Fruit fly (Drosophila melanogaster) whole organism, adult: ENCODE data around the gene Dpck.

Experiments used
- CG11617 ChIP-seq: fragments of 200-800 bp; sonication (Bioruptor generic); optimal IDR thresholded peaks from 2 replicates; lab custom pipeline; 2017; ENCODE audit warnings: mild to moderate bottlenecking, missing biosample characterization, missing genetic modification reagents, missing genetic modification characterization
- CG12768 ChIP-seq: fragments of 200-800 bp; sonication (Bioruptor generic); optimal IDR thresholded peaks from 2 replicates; lab custom pipeline; 2017; ENCODE audit warnings: missing biosample characterization, missing genetic modification characterization, mild to moderate bottlenecking, moderate library complexity, missing genetic modification reagents
- CG14711 ChIP-seq: fragments of 200-800 bp; sonication (Bioruptor generic); optimal IDR thresholded peaks from 2 replicates; lab custom pipeline; 2018; ENCODE audit warnings: missing biosample characterization, mild to moderate bottlenecking, missing genetic modification characterization, moderate library complexity
- CG1620 ChIP-seq: fragments of 200-800 bp; sonication (Bioruptor generic); optimal IDR thresholded peaks from 2 replicates; lab custom pipeline; 2016; ENCODE audit warnings: missing biosample characterization, missing genetic modification characterization
- CG33017 ChIP-seq: fragments of 200-800 bp; sonication (Bioruptor generic); optimal IDR thresholded peaks from 2 replicates; lab custom pipeline; 2018; ENCODE audit warnings: missing biosample characterization, mild to moderate bottlenecking, missing genetic modification characterization, moderate library complexity
- CG5204 ChIP-seq: fragments of 200-800 bp; sonication (Bioruptor generic); optimal IDR thresholded peaks from 2 replicates; lab custom pipeline; 2016; ENCODE audit warnings: missing biosample characterization, missing genetic modification characterization
- CG7045 ChIP-seq: fragments of 200-800 bp; sonication (Bioruptor generic); optimal IDR thresholded peaks from 2 replicates; lab custom pipeline; 2017; ENCODE audit warnings: missing biosample characterization, mild to moderate bottlenecking, missing genetic modification characterization
- CG7101 ChIP-seq: fragments of 200-800 bp; sonication (Bioruptor generic); optimal IDR thresholded peaks from 2 replicates; lab custom pipeline; 2018; ENCODE audit warnings: missing biosample characterization, mild to moderate bottlenecking, missing genetic modification characterization, moderate library complexity
- Clk ChIP-seq: fragments of 200-800 bp; sonication (Bioruptor generic); optimal IDR thresholded peaks from 2 replicates; lab custom pipeline; 2017; ENCODE audit warnings: missing biosample characterization, missing genetic modification characterization
- Crg-1 ChIP-seq: fragments of 200-800 bp; sonication (Bioruptor generic); optimal IDR thresholded peaks from 2 replicates; lab custom pipeline; 2016; ENCODE audit warnings: missing biosample characterization, missing genetic modification characterization
- Hr96 ChIP-seq: fragments of 200-800 bp; sonication (Bioruptor generic); optimal IDR thresholded peaks from 2 replicates; lab custom pipeline; 2016; ENCODE audit warnings: missing biosample characterization, missing genetic modification characterization
- Mnt ChIP-seq: fragments of 200-800 bp; sonication (Bioruptor generic); optimal IDR thresholded peaks from 2 replicates; lab custom pipeline; 2016; ENCODE audit warnings: missing biosample characterization, mild to moderate bottlenecking, missing genetic modification characterization
- bab1 ChIP-seq: fragments of 200-800 bp; sonication (Bioruptor generic); optimal IDR thresholded peaks from 3 replicates; lab custom pipeline; 2019; ENCODE audit warnings: missing biosample characterization, mild to moderate bottlenecking, missing genetic modification characterization, moderate library complexity
- cic ChIP-seq: fragments of 200-800 bp; sonication (Bioruptor generic); optimal IDR thresholded peaks from 2 replicates; lab custom pipeline; 2017; ENCODE audit warnings: missing biosample characterization, mild to moderate bottlenecking, missing genetic modification characterization, moderate library complexity
- cnc ChIP-seq, 2 experiments: fragments of >200 bp; optimal IDR thresholded peaks; 2 replicates each; lab custom pipeline; 2017
- kay ChIP-seq: fragments of 200-800 bp; sonication (Bioruptor generic); peaks from one replicate; lab custom pipeline; 2016; ENCODE audit warnings: missing biosample characterization, missing genetic modification characterization, borderline replicate concordance
- ovo ChIP-seq: fragments of 200-800 bp; sonication (Bioruptor generic); optimal IDR thresholded peaks from 2 replicates; lab custom pipeline; 2016; ENCODE audit warnings: missing biosample characterization, missing genetic modification characterization
- pad ChIP-seq: fragments of 200-800 bp; sonication (Bioruptor generic); optimal IDR thresholded peaks from 3 replicates; lab custom pipeline; 2017; ENCODE audit warnings: missing biosample characterization, missing genetic modification characterization, mild to moderate bottlenecking, moderate library complexity, missing genetic modification reagents
- tj ChIP-seq: fragments of 200-800 bp; sonication (Bioruptor generic); optimal IDR thresholded peaks from 3 replicates; lab custom pipeline; 2017; ENCODE audit warnings: missing biosample characterization, mild to moderate bottlenecking, missing genetic modification characterization, moderate library complexity
- toe ChIP-seq: fragments of 200-800 bp; sonication (Bioruptor generic); optimal IDR thresholded peaks from 2 replicates; lab custom pipeline; 2016; ENCODE audit warnings: missing biosample characterization, missing genetic modification characterization

The Dpck gene

DNA sequence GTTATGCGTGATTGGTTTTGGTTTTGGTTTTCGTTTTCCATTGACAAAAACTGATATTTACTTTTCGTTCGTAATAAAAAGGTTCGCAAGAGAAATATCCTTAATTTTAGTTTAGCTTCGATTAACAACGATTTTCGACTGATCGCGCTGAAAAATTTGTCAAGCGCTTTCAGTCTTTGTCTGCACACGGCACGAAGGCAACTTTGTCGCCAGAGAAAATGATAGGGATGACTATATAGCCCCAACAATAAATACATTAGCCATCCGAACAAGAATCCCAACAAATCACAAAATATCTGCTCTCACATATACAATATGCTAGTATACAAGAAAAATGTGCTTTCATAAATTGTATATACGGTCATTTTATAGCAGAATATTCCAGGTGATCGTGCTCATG lies 35.6 kb downstream of the Dpck start, which contains the start of gene Mlp84B:
Gene Mlp84B (minus strand): TSS at position 143 of the 400 bp plus-strand sequence.
- TF ChIP-seq CG5204 (GFP tag; lab: Kevin White, UChicago): no peak
- no peak for TF ChIP-seq cnc (optimal IDR thresholded peaks at IDR 0.05; lab: Kevin White, UChicago)
- TF ChIP-seq CG1620 (GFP tag; lab: Kevin White, UChicago): no peak
- no peak for TF ChIP-seq CG14711
- TF ChIP-seq cic (GFP tag; lab: Kevin White, UChicago): no peak
- no peak for TF ChIP-seq Hr96 (GFP tag; lab: Kevin White, UChicago)
- no peak for TF ChIP-seq Crg-1 (GFP tag; lab: Kevin White, UChicago)
- TF ChIP-seq Clk: no peak
- TF ChIP-seq CG7101 (tag; lab: Kevin White, UChicago): no peak
- no peak for TF ChIP-seq CG12768
- no peak for TF ChIP-seq pad (GFP tag; lab: Kevin White, UChicago)
- no peak for TF ChIP-seq toe (GFP tag; lab: Kevin White, UChicago)

DNA sequence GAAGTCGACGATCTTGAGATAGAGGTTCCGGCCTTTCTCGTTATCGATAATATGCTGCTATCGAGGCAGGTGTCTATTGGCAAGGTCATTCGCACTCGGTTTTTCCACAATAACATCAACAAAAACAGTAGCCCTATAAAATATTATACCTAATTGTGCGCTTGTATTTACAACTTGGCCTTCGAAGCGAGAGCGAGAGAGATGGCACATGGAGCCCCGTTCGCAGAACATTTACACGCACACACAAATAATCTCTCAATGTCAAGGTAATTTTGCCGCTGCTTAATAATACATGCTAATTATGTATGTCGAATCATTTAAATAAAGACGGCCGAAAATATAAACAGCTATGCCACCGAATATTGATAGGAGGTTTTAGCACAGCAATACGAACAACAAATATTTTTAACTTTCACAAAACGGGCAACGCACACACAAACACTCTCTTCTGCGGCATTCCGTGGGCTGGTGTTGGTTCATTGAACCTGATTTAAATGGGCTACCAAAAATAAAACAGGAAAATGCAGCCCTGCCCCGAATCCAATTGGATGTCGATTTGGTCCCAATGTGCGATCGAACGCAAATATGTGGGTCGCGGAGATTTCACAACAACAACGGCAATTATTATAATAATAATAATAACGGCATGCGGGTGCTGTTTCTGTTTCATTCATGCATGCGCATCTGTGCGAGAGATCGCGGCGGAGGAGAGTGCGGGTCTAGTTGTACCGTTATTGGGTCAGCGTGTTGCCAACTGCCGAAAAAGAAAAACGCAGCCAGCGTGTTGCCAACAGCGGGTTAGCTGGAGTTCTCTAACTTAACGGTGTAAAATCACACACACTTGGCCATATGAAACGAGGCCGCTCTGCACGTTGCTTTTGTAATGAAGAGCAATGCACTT lies 40.4 kb downstream of the Dpck start:
- TF ChIP-seq CG1620 (GFP tag; lab: Kevin White, UChicago) (no peak), pad (GFP tag; lab: Kevin White, UChicago) (peak; percentile 99), cnc (optimal IDR thresholded peaks at IDR 0.05; lab: Kevin White, UChicago) (no peak), ovo (GFP tag; lab: Kevin White, UChicago) (peak; percentile 96), kay (GFP tag; lab: Kevin White, UChicago) (no peak), CG7045 (GFP tag; lab: Kevin White, UChicago) (no peak), Crg-1 (GFP tag; lab: Kevin White, UChicago) (no peak), CG33017 (tag; lab: Kevin White, UChicago) (no peak), tj (GFP tag; lab: Kevin White, UChicago) (peak; percentile 4), bab1 (GFP tag; lab: Kevin White, UChicago) (no peak)

DNA sequence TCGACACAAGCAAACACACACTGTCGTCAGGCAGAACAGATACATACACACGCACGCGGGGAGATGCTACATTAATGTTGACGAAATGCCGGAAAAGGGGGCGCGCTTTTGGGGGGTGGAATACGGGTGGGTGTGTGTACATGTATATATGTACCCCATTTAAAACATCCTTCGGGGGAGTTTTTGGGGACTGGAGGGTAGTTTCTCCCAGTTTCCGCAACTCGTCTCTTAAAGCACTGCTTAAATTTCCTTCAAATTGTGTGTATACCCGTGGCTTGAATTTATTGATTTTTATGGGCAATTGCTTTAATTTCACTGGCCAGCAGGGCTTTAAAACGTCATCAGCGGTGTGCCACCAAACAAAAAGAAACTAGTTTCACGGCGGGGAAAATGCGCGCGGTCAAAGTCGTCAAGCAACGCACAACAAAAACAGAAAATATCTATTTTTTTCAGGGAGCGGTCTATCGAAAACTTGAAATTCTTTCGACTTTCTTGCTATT lies 41.1 kb downstream of the Dpck start:
- no peak for TF ChIP-seq Mnt
- peak; percentile 37 for TF ChIP-seq pad (GFP tag; lab: Kevin White, UChicago)
- TF ChIP-seq ovo (GFP tag; lab: Kevin White, UChicago): no peak

DNA sequence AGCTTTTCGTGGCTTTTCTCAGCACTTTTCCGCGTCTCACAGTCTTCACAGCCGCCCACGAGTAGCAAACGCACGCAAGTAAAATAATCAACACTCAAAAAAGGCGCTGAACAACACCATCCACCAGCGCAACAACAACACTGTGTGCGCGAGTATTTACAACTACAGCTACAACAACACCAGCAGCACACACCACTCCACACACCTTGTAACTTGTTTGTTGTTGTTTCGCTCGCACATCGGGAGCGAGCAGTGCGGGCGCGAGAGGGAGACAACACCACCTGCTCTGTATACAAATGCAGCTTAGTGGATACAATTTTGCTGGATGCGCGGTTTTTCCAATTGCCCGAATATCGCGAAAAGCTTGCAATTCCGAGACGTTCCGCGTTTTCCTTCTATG lies 41.7 kb downstream of the Dpck start:
- TF ChIP-seq CG7101 (tag; lab: Kevin White, UChicago): no peak
- TF ChIP-seq pad (GFP tag; lab: Kevin White, UChicago): no peak
- TF ChIP-seq Mnt: peak; percentile 72
- peak; percentile 87 for TF ChIP-seq cic (GFP tag; lab: Kevin White, UChicago)
- peak; percentile 88 for TF ChIP-seq tj (GFP tag; lab: Kevin White, UChicago)
- no peak for TF ChIP-seq cnc (optimal IDR thresholded peaks at IDR 0.05; lab: Kevin White, UChicago)

DNA sequence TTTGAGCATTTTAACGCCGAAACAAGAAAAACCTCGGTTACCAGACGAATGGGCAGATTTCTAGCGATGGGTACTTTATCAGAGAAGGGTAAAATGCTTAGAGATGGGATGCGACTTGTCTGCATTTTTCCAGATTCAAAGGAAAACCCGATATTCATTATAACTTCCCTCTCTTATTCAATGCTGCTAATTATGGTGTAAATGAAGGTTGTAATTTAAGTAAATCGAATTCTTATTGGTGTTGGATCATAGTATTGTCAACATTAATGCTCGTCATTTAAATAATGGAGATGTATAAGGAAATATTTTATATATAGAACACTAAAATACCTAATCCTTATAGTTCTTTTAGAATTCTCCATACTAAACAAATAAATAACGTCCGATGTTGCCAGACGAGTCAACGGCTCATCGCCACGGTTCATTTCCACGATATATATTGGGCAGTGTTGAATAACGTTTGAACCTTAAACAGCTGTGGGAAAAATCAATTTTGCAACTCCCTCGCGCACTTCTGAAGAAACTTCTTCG lies 42.2 kb downstream of the Dpck start, which contains the start of the genes Alh and CG10098:
Gene Alh (minus strand): TSS at position 77 of the 531 bp plus-strand sequence.
Gene CG10098 (plus strand): TSS at position 440 of the 531 bp plus-strand sequence.
- TF ChIP-seq CG12768 (peak; percentile 80), pad (GFP tag; lab: Kevin White, UChicago) (peak; percentile 71), Hr96 (GFP tag; lab: Kevin White, UChicago) (peak; percentile 89), ovo (GFP tag; lab: Kevin White, UChicago) (peak; percentile 88), CG7101 (tag; lab: Kevin White, UChicago) (peak; percentile 82), CG1620 (GFP tag; lab: Kevin White, UChicago) (peak; percentile 94), CG7045 (GFP tag; lab: Kevin White, UChicago) (peak; percentile 81), CG14711 (peak; percentile 53), Mnt (peak; percentile 68), Clk (peak; percentile 86), bab1 (GFP tag; lab: Kevin White, UChicago) (peak; percentile 22), tj (GFP tag; lab: Kevin White, UChicago) (peak; percentile 69), CG11617 (GFP tag; lab: Kevin White, UChicago) (peak; percentile 90), cic (GFP tag; lab: Kevin White, UChicago) (no peak), CG33017 (tag; lab: Kevin White, UChicago) (peak; percentile 36), Crg-1 (GFP tag; lab: Kevin White, UChicago) (peak; percentile 83), cnc (optimal IDR thresholded peaks at IDR 0.05; lab: Kevin White, UChicago) (no peak), toe (GFP tag; lab: Kevin White, UChicago) (peak; percentile 97), CG5204 (GFP tag; lab: Kevin White, UChicago) (peak; percentile 93), kay (GFP tag; lab: Kevin White, UChicago) (peak; percentile 96)

DNA sequence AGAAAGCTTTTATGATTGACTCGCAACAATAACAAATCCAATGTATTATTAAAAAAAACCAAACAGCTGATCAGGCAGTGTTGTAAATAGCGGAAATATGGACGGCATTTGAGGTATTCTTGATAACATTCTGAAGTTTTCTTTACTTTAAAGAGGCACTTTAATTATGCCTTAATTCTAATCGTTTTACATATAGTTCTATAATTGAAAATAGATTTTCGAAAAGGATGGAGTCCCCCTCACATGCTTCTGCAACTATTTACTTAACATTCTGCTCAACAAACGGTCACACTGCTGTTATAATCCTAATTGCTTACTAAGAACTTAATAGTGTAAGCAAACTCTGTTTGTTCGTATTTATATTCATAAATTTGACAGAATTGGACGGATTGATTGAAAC lies 46.0 kb downstream of the Dpck start, which contains the start of gene CG10068:
Gene CG10068 (minus strand): TSS at position 62 of the 400 bp plus-strand sequence.
- TF ChIP-seq Mnt (peak; percentile 86), cic (GFP tag; lab: Kevin White, UChicago) (peak; percentile 65), kay (GFP tag; lab: Kevin White, UChicago) (peak; percentile 94), CG7101 (tag; lab: Kevin White, UChicago) (peak; percentile 91), pad (GFP tag; lab: Kevin White, UChicago) (peak; percentile 80), Clk (peak; percentile 71), Crg-1 (GFP tag; lab: Kevin White, UChicago) (peak; percentile 94), CG1620 (GFP tag; lab: Kevin White, UChicago) (peak; percentile 93), CG33017 (tag; lab: Kevin White, UChicago) (peak; percentile 83), CG11617 (GFP tag; lab: Kevin White, UChicago) (peak; percentile 91), CG5204 (GFP tag; lab: Kevin White, UChicago) (peak; percentile 88), ovo (GFP tag; lab: Kevin White, UChicago) (peak; percentile 42), CG12768 (peak; percentile 85), bab1 (GFP tag; lab: Kevin White, UChicago) (peak; percentile 93), Hr96 (GFP tag; lab: Kevin White, UChicago) (peak; percentile 82), toe (GFP tag; lab: Kevin White, UChicago) (peak; percentile 84), CG7045 (GFP tag; lab: Kevin White, UChicago) (peak; percentile 86), CG14711 (peak; percentile 86), tj (GFP tag; lab: Kevin White, UChicago) (peak; percentile 84), cnc (optimal IDR thresholded peaks at IDR 0.05; lab: Kevin White, UChicago) (no peak)
